Worm (Caenorhabditis elegans) whole organism, mixed stage, embryonic: ENCODE results near the gene ZK616.65.

Source experiments
- M03D4.4 ChIP-seq: sonication (generic microtip); optimal IDR thresholded peaks from 2 replicates; lab custom pipeline; 2017; ENCODE audit warnings: mild to moderate bottlenecking, missing genetic modification characterization, missing compliant biosample characterization
- bed-3 ChIP-seq: fragments of 200-800 bp; sonication (Bioruptor generic); optimal IDR thresholded peaks from 3 replicates; lab custom pipeline; 2018; ENCODE audit warnings: mild to moderate bottlenecking, missing genetic modification characterization, moderate library complexity, missing compliant biosample characterization
- blmp-1 ChIP-seq: fragments of 150-350 bp; optimal IDR thresholded peaks from 2 replicates; lab custom pipeline; 2014; ENCODE audit warnings: missing biosample characterization, missing genetic modification characterization
- ceh-39 ChIP-seq: fragments of 150-350 bp; optimal IDR thresholded peaks from 2 replicates; lab custom pipeline; 2014; ENCODE audit warnings: missing biosample characterization, missing genetic modification characterization
- ces-1 ChIP-seq: fragments of 150-350 bp; optimal IDR thresholded peaks from 2 replicates; lab custom pipeline; 2014; ENCODE audit warnings: missing biosample characterization, missing genetic modification reagents, missing genetic modification characterization
- cnd-1 ChIP-seq: fragments of 200-800 bp; sonication (Bioruptor generic); optimal IDR thresholded peaks from 2 replicates; lab custom pipeline; 2018; ENCODE audit warnings: mild to moderate bottlenecking, missing genetic modification characterization, missing compliant biosample characterization
- drap-1 ChIP-seq: fragments of 200-800 bp; sonication (Bioruptor generic); optimal IDR thresholded peaks from 3 replicates; lab custom pipeline; 2018; ENCODE audit warnings: mild to moderate bottlenecking, missing genetic modification characterization, missing compliant biosample characterization
- elt-1 ChIP-seq: sonication (generic microtip); optimal IDR thresholded peaks from 2 replicates; lab custom pipeline; 2017; ENCODE audit warnings: missing genetic modification characterization, mild to moderate bottlenecking, missing compliant biosample characterization, antibody characterized with exemption, moderate library complexity, borderline replicate concordance; ENCODE audit not compliant: insufficient read depth
- elt-3 ChIP-seq: fragments of 150-350 bp; optimal IDR thresholded peaks from 2 replicates; lab custom pipeline; 2014; ENCODE audit warnings: missing biosample characterization, missing genetic modification characterization
- flh-1 ChIP-seq: fragments of 200-800 bp; sonication (Bioruptor generic); optimal IDR thresholded peaks from 2 replicates; lab custom pipeline; 2018; ENCODE audit warnings: mild to moderate bottlenecking, missing genetic modification characterization, moderate library complexity, missing compliant biosample characterization
- ham-2 ChIP-seq: fragments of 200-800 bp; sonication (Bioruptor generic); optimal IDR thresholded peaks from 2 replicates; lab custom pipeline; 2018; ENCODE audit warnings: mild to moderate bottlenecking, missing genetic modification characterization, missing compliant biosample characterization
- hlh-1 ChIP-seq: fragments of 150-350 bp; optimal IDR thresholded peaks from 2 replicates; lab custom pipeline; 2014; ENCODE audit warnings: missing biosample characterization, missing genetic modification reagents, missing genetic modification characterization
- lin-13 ChIP-seq: fragments of 150-350 bp; optimal IDR thresholded peaks from 2 replicates; lab custom pipeline; 2014; ENCODE audit warnings: missing biosample characterization, missing genetic modification characterization
- lin-32 ChIP-seq: fragments of 200-800 bp; sonication (Bioruptor generic); optimal IDR thresholded peaks from 2 replicates; lab custom pipeline; 2018; ENCODE audit warnings: mild to moderate bottlenecking, missing genetic modification characterization, missing compliant biosample characterization
- lsy-2 ChIP-seq: fragments of 150-350 bp; optimal IDR thresholded peaks from 2 replicates; lab custom pipeline; 2014; ENCODE audit warnings: missing biosample characterization, missing genetic modification characterization
- mab-5 ChIP-seq: fragments of 150-350 bp; optimal IDR thresholded peaks from 2 replicates; lab custom pipeline; 2014; ENCODE audit warnings: missing biosample characterization, missing genetic modification characterization
- mep-1 ChIP-seq: fragments of 150-350 bp; optimal IDR thresholded peaks from 2 replicates; lab custom pipeline; 2017; ENCODE audit warnings: missing biosample characterization, missing genetic modification reagents, missing genetic modification characterization, inconsistent platforms
- nhr-12 ChIP-seq: fragments of 150-350 bp; optimal IDR thresholded peaks from 2 replicates; lab custom pipeline; 2014; ENCODE audit warnings: missing biosample characterization, missing genetic modification characterization
- nhr-2 ChIP-seq: fragments of 150-350 bp; optimal IDR thresholded peaks from 2 replicates; lab custom pipeline; 2014; ENCODE audit warnings: missing biosample characterization, missing genetic modification characterization
- nhr-237 ChIP-seq: fragments of 150-350 bp; optimal IDR thresholded peaks from 2 replicates; lab custom pipeline; 2014; ENCODE audit warnings: missing biosample characterization, missing genetic modification characterization
- nhr-28 ChIP-seq: fragments of 150-350 bp; optimal IDR thresholded peaks from 2 replicates; lab custom pipeline; 2014; ENCODE audit warnings: missing biosample characterization, missing genetic modification characterization
- nhr-76 ChIP-seq: sonication (generic microtip); optimal IDR thresholded peaks from 2 replicates; lab custom pipeline; 2017; ENCODE audit warnings: missing biosample characterization, missing genetic modification characterization
- pha-4 ChIP-seq: fragments of 150-350 bp; optimal IDR thresholded peaks from 2 replicates; lab custom pipeline; 2018; ENCODE audit warnings: missing biosample characterization, missing genetic modification reagents, missing genetic modification characterization
- snpc-4 ChIP-seq: fragments of 150-350 bp; optimal IDR thresholded peaks from 2 replicates; lab custom pipeline; 2014; ENCODE audit warnings: missing biosample characterization, missing genetic modification characterization
- sptf-1 ChIP-seq: sonication (generic microtip); optimal IDR thresholded peaks from 2 replicates; lab custom pipeline; 2017; ENCODE audit warnings: mild to moderate bottlenecking, missing genetic modification characterization, moderate library complexity, missing compliant biosample characterization
- tbx-8 ChIP-seq: fragments of 200-800 bp; sonication (Bioruptor generic); optimal IDR thresholded peaks from 2 replicates; lab custom pipeline; 2018; ENCODE audit warnings: mild to moderate bottlenecking, missing genetic modification characterization, moderate library complexity, missing compliant biosample characterization
- unc-120 ChIP-seq: sonication (generic microtip); optimal IDR thresholded peaks from 2 replicates; lab custom pipeline; 2017; ENCODE audit warnings: missing genetic modification characterization, missing compliant biosample characterization; ENCODE audit not compliant: poor library complexity, severe bottlenecking
- unc-39 ChIP-seq: fragments of 150-350 bp; optimal IDR thresholded peaks from 2 replicates; lab custom pipeline; 2014; ENCODE audit warnings: missing biosample characterization, missing genetic modification characterization
- unc-62 ChIP-seq: fragments of 150-350 bp; optimal IDR thresholded peaks from 2 replicates; lab custom pipeline; 2014; ENCODE audit warnings: missing biosample characterization, missing genetic modification reagents, missing genetic modification characterization
- ztf-11 ChIP-seq: fragments of 150-350 bp; optimal IDR thresholded peaks from 2 replicates; lab custom pipeline; 2014; ENCODE audit warnings: missing biosample characterization, missing genetic modification characterization

The ZK616.65 gene

DNA sequence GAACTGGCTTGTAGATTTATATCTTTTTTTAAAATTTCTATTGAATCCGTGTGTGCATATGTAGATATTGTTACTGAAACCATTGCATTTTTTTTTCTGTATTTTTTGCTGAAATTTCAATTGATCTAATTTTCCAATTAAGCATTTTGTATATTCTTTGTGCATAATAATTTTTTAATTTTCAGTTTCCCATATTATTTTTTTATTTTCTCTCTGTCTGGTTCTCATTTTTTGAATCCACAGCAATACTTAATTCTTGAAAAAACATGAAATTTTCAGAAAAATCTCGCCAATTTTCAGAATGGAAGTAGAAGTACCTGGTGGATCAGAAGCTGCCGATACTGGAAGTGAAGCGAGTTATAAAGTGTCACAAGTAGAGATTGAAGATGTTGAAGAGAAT lies 44.5 kb downstream of the ZK616.65 start, which contains the start of gene sand-1:
Gene sand-1 (plus strand): TSS at position 301 of the 400 bp plus-strand sequence.
- no peak for TF ChIP-seq unc-39 (tag; lab: Kevin White, UChicago)
- no peak for TF ChIP-seq cnd-1 (tag; lab: Kevin White, UChicago)
- TF ChIP-seq unc-62 (GFP tag; lab: Kevin White, UChicago): no peak
- TF ChIP-seq nhr-2 (tag; lab: Kevin White, UChicago): no peak
- no peak for TF ChIP-seq mab-5 (tag; lab: Kevin White, UChicago)
- TF ChIP-seq M03D4.4 (tag; lab: Kevin White, UChicago): no peak
- TF ChIP-seq nhr-28 (tag; lab: Kevin White, UChicago): no peak
- no peak for TF ChIP-seq nhr-76 (tag; lab: Kevin White, UChicago)
- TF ChIP-seq ces-1 (GFP tag; lab: Kevin White, UChicago): no peak
- TF ChIP-seq sptf-1 (tag; lab: Kevin White, UChicago): no peak
- no peak for TF ChIP-seq bed-3 (GFP tag; lab: Kevin White, UChicago)
- no peak for TF ChIP-seq lsy-2
- no peak for TF ChIP-seq nhr-237 (tag; lab: Kevin White, UChicago)
- no peak for TF ChIP-seq drap-1 (GFP tag; lab: Kevin White, UChicago)
- TF ChIP-seq nhr-12 (tag; lab: Kevin White, UChicago): no peak
- TF ChIP-seq elt-3 (tag; lab: Kevin White, UChicago): no peak
- TF ChIP-seq tbx-8 (GFP tag; lab: Kevin White, UChicago): no peak
- TF ChIP-seq blmp-1: no peak
- no peak for TF ChIP-seq ceh-39

ce11 chrIV:5364135-5364609 lies 46.8 kb downstream of the ZK616.65 start, which contains the start of the genes hda-6 and F41H10.4:
TSS of gene hda-6 (minus strand) at chrIV:5364306.
TSS of gene F41H10.4 (plus strand) at chrIV:5364559.
- TF ChIP-seq elt-1 (tag; lab: Kevin White, UChicago) (no peak), ztf-11 (tag; lab: Kevin White, UChicago) (no peak), nhr-2 (tag; lab: Kevin White, UChicago) (no peak), blmp-1 (no peak), lin-13 (tag; lab: Kevin White, UChicago) (peak; percentile 70), mep-1 (tag; lab: Kevin White, UChicago) (peak; percentile 29), nhr-237 (tag; lab: Kevin White, UChicago) (peak; percentile 4), ceh-39 (no peak), hlh-1 (no peak), cnd-1 (tag; lab: Kevin White, UChicago) (no peak), unc-39 (tag; lab: Kevin White, UChicago) (no peak), elt-3 (tag; lab: Kevin White, UChicago) (no peak), bed-3 (GFP tag; lab: Kevin White, UChicago) (no peak), pha-4 (tag; lab: Kevin White, UChicago) (no peak), nhr-28 (tag; lab: Kevin White, UChicago) (no peak), ham-2 (GFP tag; lab: Kevin White, UChicago) (no peak), unc-120 (tag; lab: Kevin White, UChicago) (no peak), nhr-12 (tag; lab: Kevin White, UChicago) (no peak), flh-1 (GFP tag; lab: Kevin White, UChicago) (no peak), lsy-2 (peak; percentile 61), sptf-1 (tag; lab: Kevin White, UChicago) (no peak)

ce11 chrIV:5360533-5360932 lies 50.5 kb downstream of the ZK616.65 start, which contains the start of gene F41H10.5:
TSS of gene F41H10.5 (plus strand) at chrIV:5360907.
- no peak for TF ChIP-seq pha-4 (tag; lab: Kevin White, UChicago)
- no peak for TF ChIP-seq nhr-237 (tag; lab: Kevin White, UChicago)
- TF ChIP-seq mab-5 (tag; lab: Kevin White, UChicago): no peak
- TF ChIP-seq mep-1 (tag; lab: Kevin White, UChicago): no peak
- no peak for TF ChIP-seq snpc-4
- no peak for TF ChIP-seq bed-3 (GFP tag; lab: Kevin White, UChicago)
- TF ChIP-seq cnd-1 (tag; lab: Kevin White, UChicago): no peak
- no peak for TF ChIP-seq lin-32 (GFP tag; lab: Kevin White, UChicago)
- TF ChIP-seq, all 35 proteins: peak for 0
